Worm (Caenorhabditis elegans) whole organism, early embryonic: Measurements from ENCODE around the gene kars-1.

Source experiments
- B0310.2 ChIP-seq: sonication (generic microtip); optimal IDR thresholded peaks from 2 replicates; lab custom pipeline; 2016; ENCODE audit warnings: mild to moderate bottlenecking, missing genetic modification characterization, missing compliant biosample characterization
- F13C5.2 ChIP-seq: sonication (generic microtip); optimal IDR thresholded peaks from 2 replicates; lab custom pipeline; 2017; ENCODE audit warnings: mild to moderate bottlenecking, missing genetic modification characterization, inconsistent platforms, missing compliant biosample characterization
- aly-1 ChIP-seq: sonication (generic microtip); optimal IDR thresholded peaks from 2 replicates; lab custom pipeline; 2016; ENCODE audit warnings: missing genetic modification characterization, missing compliant biosample characterization
- ama-1 ChIP-seq: fragments of 150-350 bp; optimal IDR thresholded peaks from 2 replicates; lab custom pipeline; 2014
- ceh-13 ChIP-seq: fragments of 200-800 bp; sonication (Bioruptor generic); optimal IDR thresholded peaks from 2 replicates; lab custom pipeline; 2018; ENCODE audit warnings: mild to moderate bottlenecking, missing genetic modification characterization, missing compliant biosample characterization
- ceh-36 ChIP-seq: sonication (generic microtip); optimal IDR thresholded peaks from 2 replicates; lab custom pipeline; 2016; ENCODE audit warnings: missing genetic modification characterization, inconsistent platforms, missing compliant biosample characterization
- ets-7 ChIP-seq: sonication (generic microtip); optimal IDR thresholded peaks from 2 replicates; lab custom pipeline; 2016; ENCODE audit warnings: missing genotype, missing genetic modification characterization, missing compliant biosample characterization
- flt-1 ChIP-seq: fragments of 200-800 bp; sonication (Bioruptor generic); IDR thresholded peaks from 2 replicates; pipeline ENCODE4 v1.3.6; 2022; ENCODE audit warnings: missing genetic modification characterization, missing compliant biosample characterization
- hmbx-1 ChIP-seq: sonication (generic microtip); optimal IDR thresholded peaks from 2 replicates; lab custom pipeline; 2016; ENCODE audit warnings: mild to moderate bottlenecking, missing genetic modification characterization, missing compliant biosample characterization
- hmg-4 ChIP-seq: fragments of 200-800 bp; sonication (Bioruptor generic); optimal IDR thresholded peaks from 2 replicates; lab custom pipeline; 2018; ENCODE audit warnings: mild to moderate bottlenecking, missing genetic modification characterization, missing compliant biosample characterization
- hnd-1 ChIP-seq: sonication (generic microtip); optimal IDR thresholded peaks from 2 replicates; lab custom pipeline; 2016; ENCODE audit warnings: missing genetic modification characterization, missing compliant biosample characterization
- pes-1 ChIP-seq: fragments of 200-800 bp; sonication (Bioruptor generic); IDR thresholded peaks from 2 replicates; pipeline ENCODE4 v1.3.6; 2022; ENCODE audit warnings: missing genetic modification reagents, missing genetic modification characterization, missing compliant biosample characterization
- scrt-1 ChIP-seq: fragments of 200-800 bp; sonication (Bioruptor generic); IDR thresholded peaks from 2 replicates; pipeline ENCODE4 v1.3.6; 2022; ENCODE audit warnings: missing genetic modification characterization, missing compliant biosample characterization
- sea-1 ChIP-seq: fragments of 200-800 bp; sonication (Bioruptor generic); conservative IDR thresholded peaks from 2 replicates; pipeline ENCODE4 v1.3.6; 2022; ENCODE audit warnings: missing genetic modification characterization, missing compliant biosample characterization
- tbx-11 ChIP-seq: fragments of 200-800 bp; sonication (Bioruptor generic); IDR thresholded peaks from 2 replicates; pipeline ENCODE4 v1.3.6; 2022; ENCODE audit warnings: missing genetic modification characterization, missing compliant biosample characterization
- tbx-37 ChIP-seq: fragments of 200-800 bp; sonication (Bioruptor generic); conservative IDR thresholded peaks from 2 replicates; pipeline ENCODE4 v1.3.6; 2022; ENCODE audit warnings: missing genetic modification reagents, missing genetic modification characterization, missing compliant biosample characterization
- tra-4 ChIP-seq: sonication (generic microtip); optimal IDR thresholded peaks from 2 replicates; lab custom pipeline; 2017; ENCODE audit warnings: missing genetic modification characterization, missing compliant biosample characterization

Gene kars-1

DNA sequence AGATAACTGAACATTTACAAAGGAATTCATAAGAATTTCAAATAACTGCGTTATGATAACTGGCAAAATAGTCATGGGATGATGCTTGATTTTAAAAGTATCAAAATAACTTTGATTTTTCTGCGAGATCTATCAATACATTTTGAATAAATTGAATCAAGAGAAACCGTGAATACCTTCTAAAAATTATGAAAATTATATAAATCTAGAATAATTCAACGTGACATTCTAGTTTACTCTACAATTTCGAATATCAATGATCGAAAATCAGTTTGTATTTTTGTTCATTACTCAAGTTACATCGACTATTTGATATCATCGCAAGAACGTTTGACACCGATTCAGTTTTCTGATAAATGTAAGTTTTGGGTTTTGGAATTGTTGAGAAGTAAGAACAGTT is 10.5 kb downstream of the kars-1 start, which contains the start of gene acs-6:
acs-6 (plus strand) TSS at position 301 of the 400 bp plus-strand sequence.
- TF ChIP-seq hnd-1 (tag; lab: Kevin White, UChicago): no peak
- TF ChIP-seq ceh-13: no peak
- no peak for TF ChIP-seq aly-1 (tag; lab: Kevin White, UChicago)
- TF ChIP-seq sea-1 (GFP tag; lab: Robert Waterston, UW): no peak
- TF ChIP-seq B0310.2 (tag; lab: Kevin White, UChicago): no peak
- no peak for TF ChIP-seq scrt-1
- TF ChIP-seq tbx-11 (GFP tag; lab: Robert Waterston, UW): no peak
- TF ChIP-seq hmg-4 (GFP tag; lab: Kevin White, UChicago): no peak
- TF ChIP-seq pes-1 (GFP tag; lab: Robert Waterston, UW): no peak
- no peak for TF ChIP-seq ceh-36
- no peak for TF ChIP-seq F13C5.2 (tag; lab: Kevin White, UChicago)
- TF ChIP-seq tbx-37 (GFP tag; lab: Robert Waterston, UW): no peak
- no peak for TF ChIP-seq hmbx-1 (tag; lab: Kevin White, UChicago)
- no peak for TF ChIP-seq tra-4 (tag; lab: Kevin White, UChicago)
- no peak for TF ChIP-seq ets-7 (tag; lab: Kevin White, UChicago)
- no peak for TF ChIP-seq ama-1
- no peak for TF ChIP-seq flt-1 (GFP tag; lab: Robert Waterston, UW)

ce11 chrII:7060791-7061190 is 11.4 kb downstream of the kars-1 start:
- TF ChIP-seq ceh-36: no peak
- no peak for TF ChIP-seq aly-1 (tag; lab: Kevin White, UChicago)
- TF ChIP-seq ama-1: no peak
- no peak for TF ChIP-seq scrt-1

DNA sequence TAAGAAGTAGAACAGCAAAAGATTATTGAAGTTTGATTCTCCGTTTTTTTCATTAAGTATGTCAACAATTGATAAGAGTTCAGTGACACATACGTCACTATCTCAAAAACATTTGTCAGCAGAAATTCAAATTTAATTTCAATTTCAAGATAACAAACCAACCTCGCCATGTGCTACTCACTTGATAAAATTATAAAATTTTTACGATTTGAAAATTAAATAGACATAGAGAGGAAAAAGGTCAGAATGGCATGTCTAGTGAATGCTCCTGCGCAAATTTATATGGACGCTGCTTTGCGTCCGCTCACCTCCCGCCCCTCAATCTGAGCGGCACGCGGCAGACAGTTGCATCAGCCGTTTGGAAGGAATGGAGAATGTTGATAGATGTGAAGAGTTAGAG is 12.0 kb downstream of the kars-1 start:
- TF ChIP-seq F13C5.2 (tag; lab: Kevin White, UChicago) (no peak), ama-1 (no peak), ceh-36 (no peak), scrt-1 (no peak), B0310.2 (tag; lab: Kevin White, UChicago) (no peak), aly-1 (tag; lab: Kevin White, UChicago) (no peak), flt-1 (GFP tag; lab: Robert Waterston, UW) (no peak), hmg-4 (GFP tag; lab: Kevin White, UChicago) (no peak), hmbx-1 (tag; lab: Kevin White, UChicago) (no peak), sea-1 (GFP tag; lab: Robert Waterston, UW) (no peak), tbx-11 (GFP tag; lab: Robert Waterston, UW) (no peak), tbx-37 (GFP tag; lab: Robert Waterston, UW) (no peak), ets-7 (tag; lab: Kevin White, UChicago) (no peak), ceh-13 (no peak), tra-4 (tag; lab: Kevin White, UChicago) (no peak)

DNA sequence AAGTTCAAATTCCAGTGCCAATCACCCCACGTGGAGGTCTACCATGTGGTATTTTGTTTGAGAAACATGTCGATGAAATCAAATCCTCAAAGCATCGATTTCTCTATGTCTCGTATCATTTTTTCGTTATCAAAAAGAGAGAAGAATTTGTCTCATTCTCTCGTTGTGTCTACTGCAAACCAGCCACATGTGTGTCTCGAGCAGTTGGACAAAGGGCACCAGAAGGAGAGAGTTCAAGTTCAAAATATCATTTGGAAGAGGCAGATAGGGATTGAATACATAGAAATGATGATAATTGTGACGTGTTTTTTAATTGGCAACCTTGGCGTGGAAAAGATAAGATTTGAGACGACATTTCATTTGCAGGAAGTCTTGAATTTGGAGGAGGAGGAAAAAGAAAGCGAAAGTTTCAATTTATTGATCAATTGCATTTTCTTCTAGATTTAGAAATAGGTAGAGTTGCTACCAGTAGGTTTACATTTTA is 12.9 kb downstream of the kars-1 start:
- TF ChIP-seq hmg-4 (GFP tag; lab: Kevin White, UChicago): no peak
- TF ChIP-seq F13C5.2 (tag; lab: Kevin White, UChicago): no peak
- TF ChIP-seq aly-1 (tag; lab: Kevin White, UChicago): no peak
- TF ChIP-seq sea-1 (GFP tag; lab: Robert Waterston, UW): no peak
- TF ChIP-seq tbx-37 (GFP tag; lab: Robert Waterston, UW): no peak

DNA sequence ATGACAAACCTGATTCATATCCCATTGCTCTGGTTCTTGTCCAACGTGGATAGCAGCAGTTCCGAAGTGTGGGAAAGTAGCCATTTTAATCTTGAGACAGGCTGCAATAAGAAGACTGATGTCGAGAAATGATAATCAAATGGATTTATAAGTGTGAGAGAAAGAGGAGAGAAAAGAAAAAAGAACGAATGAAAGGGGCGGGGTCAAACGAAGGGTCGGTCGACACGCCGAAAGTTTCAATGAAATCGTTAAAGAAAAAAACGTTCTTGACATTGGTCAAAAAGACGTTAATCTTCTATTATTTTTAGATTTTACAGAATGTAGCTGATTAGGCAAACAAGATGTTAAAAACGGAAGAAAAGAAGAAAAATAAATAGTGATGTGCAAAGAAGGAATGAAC is 14.4 kb downstream of the kars-1 start, which contains the start of gene cth-2:
cth-2 (minus strand) TSS at position 101 of the 400 bp plus-strand sequence.
- TF ChIP-seq ama-1 (no peak), ets-7 (tag; lab: Kevin White, UChicago) (no peak), tra-4 (tag; lab: Kevin White, UChicago) (no peak), sea-1 (GFP tag; lab: Robert Waterston, UW) (no peak), scrt-1 (no peak), flt-1 (GFP tag; lab: Robert Waterston, UW) (no peak)

DNA sequence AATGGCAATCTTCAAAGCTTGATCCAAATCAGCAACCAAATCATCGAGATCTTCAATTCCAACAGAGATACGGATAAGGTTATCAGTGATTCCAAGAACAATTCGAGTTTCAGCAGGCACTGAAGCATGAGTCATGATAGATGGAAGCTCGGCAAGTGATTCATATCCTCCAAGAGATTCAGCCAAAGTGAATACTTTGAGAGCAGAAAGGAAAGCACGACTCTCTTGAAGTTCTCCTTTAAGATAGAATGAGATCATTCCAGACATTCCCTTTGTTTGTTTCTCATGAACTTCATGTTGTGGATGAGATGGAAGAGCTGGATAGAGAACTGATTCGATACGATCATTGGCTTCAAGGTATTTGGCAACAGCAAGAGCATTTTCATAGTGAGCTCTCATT is 15.9 kb downstream of the kars-1 start:
- TF ChIP-seq pes-1 (GFP tag; lab: Robert Waterston, UW) (no peak), flt-1 (GFP tag; lab: Robert Waterston, UW) (no peak), scrt-1 (no peak), ceh-36 (no peak), ama-1 (no peak), sea-1 (GFP tag; lab: Robert Waterston, UW) (no peak), F13C5.2 (tag; lab: Kevin White, UChicago) (no peak), hmbx-1 (tag; lab: Kevin White, UChicago) (no peak)

DNA sequence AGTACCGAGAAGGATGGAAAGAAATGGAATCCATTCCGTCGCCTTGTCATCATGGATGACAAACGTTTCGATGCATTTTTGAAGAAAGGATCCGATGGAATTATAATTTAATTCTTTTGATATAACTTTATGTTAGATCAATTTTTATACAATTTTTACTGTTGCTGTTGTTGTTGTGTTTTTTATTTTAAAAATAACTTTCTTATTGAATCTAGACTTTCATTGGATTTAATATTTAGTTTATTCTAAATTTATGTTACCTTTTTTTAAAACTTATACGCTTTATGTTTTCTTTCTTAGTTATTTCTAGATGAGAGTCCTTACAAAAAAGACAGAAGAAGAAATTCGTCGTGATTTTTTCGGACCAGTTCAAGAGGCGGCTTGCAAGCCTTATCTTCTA is 17.2 kb downstream of the kars-1 start, which contains the start of gene ZK1127.3:
ZK1127.3 (plus strand) TSS at position 301 of the 400 bp plus-strand sequence.
- TF ChIP-seq F13C5.2 (tag; lab: Kevin White, UChicago) (no peak), tbx-11 (GFP tag; lab: Robert Waterston, UW) (no peak), ceh-13 (no peak), tra-4 (tag; lab: Kevin White, UChicago) (no peak), scrt-1 (no peak), pes-1 (GFP tag; lab: Robert Waterston, UW) (no peak), ceh-36 (no peak)

DNA sequence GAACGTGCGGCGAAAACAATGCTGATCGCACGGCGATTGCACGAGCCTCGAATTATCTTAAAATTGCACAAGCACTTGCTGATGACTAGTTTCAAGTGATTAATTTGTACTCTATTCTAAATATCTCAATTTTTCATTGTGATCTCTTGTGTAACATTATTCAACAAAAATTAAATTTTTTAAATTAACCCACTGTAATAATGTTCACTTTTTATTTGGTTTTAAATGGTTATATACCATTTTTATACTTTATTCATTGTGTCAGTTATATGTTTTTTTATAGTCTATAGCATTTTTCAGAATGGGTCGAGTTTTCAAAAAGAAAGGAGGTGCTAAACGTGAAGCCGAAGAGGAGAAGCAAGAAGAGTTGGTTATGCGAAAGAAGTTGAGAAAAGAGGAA is 18.6 kb downstream of the kars-1 start, which contains the start of gene ZK1127.4:
ZK1127.4 (plus strand) TSS at position 301 of the 400 bp plus-strand sequence.
- no peak for TF ChIP-seq pes-1 (GFP tag; lab: Robert Waterston, UW)
- no peak for TF ChIP-seq ceh-36
- TF ChIP-seq aly-1 (tag; lab: Kevin White, UChicago): no peak
- no peak for TF ChIP-seq hnd-1 (tag; lab: Kevin White, UChicago)
- TF ChIP-seq tra-4 (tag; lab: Kevin White, UChicago): no peak
- no peak for TF ChIP-seq ama-1
- TF ChIP-seq tbx-11 (GFP tag; lab: Robert Waterston, UW): no peak
